Fruit fly (Drosophila melanogaster) whole organism, embryonic: Measurements from ENCODE around the gene CG14664.

ENCODE experiments used
- ATbp ChIP-seq: fragments of 200-800 bp; sonication (Bioruptor generic); optimal IDR thresholded peaks from 2 replicates; lab custom pipeline; 2017; ENCODE audit warnings: missing biosample characterization, mild to moderate bottlenecking, missing genetic modification characterization, missing genetic modification reagents
- Bgb ChIP-seq: fragments of 200-800 bp; sonication (Bioruptor generic); IDR thresholded peaks from 2 replicates; pipeline ENCODE4 v1.3.6; 2022; ENCODE audit warnings: missing biosample characterization, missing genetic modification characterization; ENCODE audit not compliant: partially characterized antibody
- CG10654 ChIP-seq: fragments of 200-800 bp; sonication (Bioruptor generic); optimal IDR thresholded peaks from 2 replicates; lab custom pipeline; 2016; ENCODE audit warnings: missing biosample characterization, missing genetic modification characterization
- CG10959 ChIP-seq: fragments of 200-800 bp; sonication (Bioruptor generic); IDR thresholded peaks from 2 replicates; pipeline ENCODE4 v1.3.6; 2022; ENCODE audit warnings: missing biosample characterization, missing genetic modification characterization
- CG13123 ChIP-seq: fragments of 200-800 bp; sonication (Bioruptor generic); optimal IDR thresholded peaks from 2 replicates; lab custom pipeline; 2016; ENCODE audit warnings: missing biosample characterization, missing genetic modification characterization
- CG13287 ChIP-seq: fragments of 200-800 bp; sonication (Bioruptor generic); IDR thresholded peaks from 2 replicates; pipeline ENCODE4 v1.3.6; 2022; ENCODE audit warnings: missing biosample characterization, missing genetic modification characterization; ENCODE audit not compliant: partially characterized antibody
- CG13296 ChIP-seq: fragments of 200-800 bp; sonication (Bioruptor generic); optimal IDR thresholded peaks from 3 replicates; lab custom pipeline; 2018; ENCODE audit warnings: missing biosample characterization, mild to moderate bottlenecking, missing genetic modification characterization
- CG1602 ChIP-seq: fragments of 200-800 bp; sonication (Bioruptor generic); optimal IDR thresholded peaks from 3 replicates; lab custom pipeline; 2016; ENCODE audit warnings: missing biosample characterization, missing genetic modification characterization
- CG1647 ChIP-seq: fragments of 200-800 bp; sonication (Bioruptor generic); optimal IDR thresholded peaks from 3 replicates; lab custom pipeline; 2016; ENCODE audit warnings: missing biosample characterization, missing genetic modification characterization
- CG17612 ChIP-seq: fragments of 200-800 bp; sonication (Bioruptor generic); IDR thresholded peaks from 2 replicates; pipeline ENCODE4 v1.3.6; 2022; ENCODE audit warnings: missing biosample characterization, missing genetic modification characterization
- CG17802 ChIP-seq: fragments of 200-800 bp; sonication (Bioruptor generic); optimal IDR thresholded peaks from 2 replicates; lab custom pipeline; 2018; ENCODE audit warnings: missing biosample characterization, mild to moderate bottlenecking, missing genetic modification characterization, moderate library complexity
- CG18476 ChIP-seq: fragments of 200-800 bp; sonication (Bioruptor generic); optimal IDR thresholded peaks from 2 replicates; lab custom pipeline; 2016; ENCODE audit warnings: missing biosample characterization, mild to moderate bottlenecking, missing genetic modification characterization
- CG31365 ChIP-seq: fragments of 200-800 bp; sonication (Bioruptor generic); optimal IDR thresholded peaks from 2 replicates; lab custom pipeline; 2018; ENCODE audit warnings: missing biosample characterization, mild to moderate bottlenecking, missing genetic modification characterization
- CG3726 ChIP-seq: fragments of 200-800 bp; sonication (Bioruptor generic); IDR thresholded peaks from 3 replicates; pipeline ENCODE4, ENCODE4 v1.3.6; 2022; ENCODE audit warnings: missing biosample characterization, missing genetic modification characterization
- CG3995 ChIP-seq: fragments of 200-800 bp; sonication (Bioruptor generic); optimal IDR thresholded peaks from 3 replicates; lab custom pipeline; 2016; ENCODE audit warnings: missing biosample characterization, missing genetic modification characterization
- CG5180 ChIP-seq: fragments of 200-800 bp; sonication (Bioruptor generic); optimal IDR thresholded peaks from 3 replicates; lab custom pipeline; 2017; ENCODE audit warnings: missing biosample characterization, missing genetic modification characterization, mild to moderate bottlenecking, moderate library complexity, missing genetic modification reagents
- CG6813 ChIP-seq: fragments of 200-800 bp; sonication (Bioruptor generic); optimal IDR thresholded peaks from 2 replicates; lab custom pipeline; 2017; ENCODE audit warnings: missing biosample characterization, missing genetic modification characterization, mild to moderate bottlenecking, moderate library complexity, missing genetic modification reagents
- CG6854 ChIP-seq: fragments of 200-800 bp; sonication (Bioruptor generic); optimal IDR thresholded peaks from 3 replicates; lab custom pipeline; 2017; ENCODE audit warnings: missing biosample characterization, mild to moderate bottlenecking, missing genetic modification characterization
- CG7786 ChIP-seq: fragments of 200-800 bp; sonication (Bioruptor generic); optimal IDR thresholded peaks from 2 replicates; lab custom pipeline; 2016; ENCODE audit warnings: missing biosample characterization, missing genetic modification characterization
- CG8290 ChIP-seq, 3 experiments: fragments of 200-800 bp; sonication (Bioruptor generic); optimal IDR thresholded peaks; 2 replicates each; lab custom pipeline; 2016 to 2019; ENCODE audit warnings: missing biosample characterization in 3 of 3, missing genetic modification characterization in 3 of 3, mild to moderate bottlenecking in 2 of 3, moderate library complexity in 1 of 3
- CG9876 ChIP-seq: fragments of 200-800 bp; sonication (Bioruptor generic); optimal IDR thresholded peaks from 2 replicates; lab custom pipeline; 2016; ENCODE audit warnings: missing biosample characterization, missing genetic modification characterization
- CTCF ChIP-seq: fragments of 200-800 bp; sonication (Bioruptor generic); optimal IDR thresholded peaks from 2 replicates; lab custom pipeline; 2017; ENCODE audit warnings: missing biosample characterization, mild to moderate bottlenecking, missing genetic modification characterization, moderate library complexity
- Camta ChIP-seq: fragments of 200-800 bp; sonication (Bioruptor generic); optimal IDR thresholded peaks from 2 replicates; lab custom pipeline; 2016; ENCODE audit warnings: missing biosample characterization, missing genetic modification characterization
- CkIIα-i1 ChIP-seq: fragments of 200-800 bp; sonication (Bioruptor generic); IDR thresholded peaks from 2 replicates; pipeline ENCODE4 v1.3.6; 2022; ENCODE audit warnings: missing biosample characterization, missing genetic modification characterization
- Drgx ChIP-seq: fragments of 200-800 bp; sonication (Bioruptor generic); IDR thresholded peaks from 2 replicates; pipeline ENCODE4 v1.3.6; 2022; ENCODE audit warnings: missing biosample characterization, missing genetic modification characterization
- ERR ChIP-seq: fragments of 200-800 bp; sonication (Bioruptor generic); optimal IDR thresholded peaks from 2 replicates; lab custom pipeline; 2016; ENCODE audit warnings: missing biosample characterization, missing genetic modification characterization
- Elba2 ChIP-seq: fragments of 200-800 bp; sonication (Bioruptor generic); optimal IDR thresholded peaks from 3 replicates; lab custom pipeline; 2016; ENCODE audit warnings: missing biosample characterization, missing genetic modification characterization
- GATAe ChIP-seq: fragments of 200-800 bp; sonication (Bioruptor generic); conservative IDR thresholded peaks from 2 replicates; pipeline ENCODE4 v1.3.6; 2022; ENCODE audit warnings: missing biosample characterization, missing genetic modification characterization
- Hmr ChIP-seq: fragments of 200-800 bp; sonication (Bioruptor generic); optimal IDR thresholded peaks from 3 replicates; lab custom pipeline; 2017; ENCODE audit warnings: mild to moderate bottlenecking, missing biosample characterization, missing genetic modification reagents, missing genetic modification characterization
- PHDP ChIP-seq: fragments of 200-800 bp; sonication (Bioruptor generic); optimal IDR thresholded peaks from 3 replicates; lab custom pipeline; 2018; ENCODE audit warnings: missing biosample characterization, mild to moderate bottlenecking, missing genetic modification characterization, moderate library complexity
- Ssrp ChIP-seq: fragments of 200-800 bp; sonication (Bioruptor generic); optimal IDR thresholded peaks from 2 replicates; lab custom pipeline; 2018; ENCODE audit warnings: missing biosample characterization, mild to moderate bottlenecking, missing genetic modification characterization, moderate library complexity
- Taf1 ChIP-seq: fragments of 200-800 bp; sonication (Bioruptor generic); IDR thresholded peaks from 2 replicates; pipeline ENCODE4 v1.3.6; 2022; ENCODE audit warnings: missing biosample characterization, missing genetic modification characterization
- ab ChIP-seq: fragments of 200-800 bp; sonication (Bioruptor generic); optimal IDR thresholded peaks from 2 replicates; lab custom pipeline; 2016; ENCODE audit warnings: missing biosample characterization, missing genetic modification characterization
- ase ChIP-seq: fragments of 200-800 bp; sonication (Bioruptor generic); IDR thresholded peaks from 3 replicates; pipeline ENCODE4 v1.3.6; 2022; ENCODE audit warnings: missing biosample characterization, missing genetic modification characterization
- cas ChIP-seq: fragments of 200-800 bp; sonication (Bioruptor generic); IDR thresholded peaks from 2 replicates; pipeline ENCODE4 v1.3.6; 2022; ENCODE audit warnings: missing biosample characterization, missing genetic modification characterization
- croc ChIP-seq: fragments of 200-800 bp; sonication (Bioruptor generic); conservative IDR thresholded peaks from 3 replicates; pipeline ENCODE4 v1.3.6; 2022; ENCODE audit warnings: missing biosample characterization, missing genetic modification characterization
- da ChIP-seq: fragments of 200-800 bp; sonication (Bioruptor generic); optimal IDR thresholded peaks from 2 replicates; lab custom pipeline; 2016; ENCODE audit warnings: missing biosample characterization, missing genetic modification characterization
- disco-r ChIP-seq: fragments of 200-800 bp; sonication (Bioruptor generic); optimal IDR thresholded peaks from 2 replicates; lab custom pipeline; 2016; ENCODE audit warnings: missing biosample characterization, missing genetic modification characterization
- emc ChIP-seq: fragments of 200-800 bp; sonication (Bioruptor generic); optimal IDR thresholded peaks from 2 replicates; lab custom pipeline; 2016; ENCODE audit warnings: missing biosample characterization, missing genetic modification characterization
- fd102C ChIP-seq: fragments of 200-800 bp; sonication (Bioruptor generic); optimal IDR thresholded peaks from 2 replicates; lab custom pipeline; 2018; ENCODE audit warnings: missing biosample characterization, mild to moderate bottlenecking, missing genetic modification characterization, moderate library complexity
- grau ChIP-seq: fragments of 200-800 bp; optimal IDR thresholded peaks from 3 replicates; lab custom pipeline; 2019; ENCODE audit warnings: missing biosample characterization, mild to moderate bottlenecking, missing genetic modification characterization, moderate library complexity
- gsb ChIP-seq: fragments of 200-800 bp; sonication (Bioruptor generic); IDR thresholded peaks from 2 replicates; pipeline ENCODE4 v1.3.6; 2022; ENCODE audit warnings: missing biosample characterization, missing genetic modification characterization
- jigr1 ChIP-seq: fragments of 200-800 bp; sonication (Bioruptor generic); IDR thresholded peaks from 3 replicates; pipeline ENCODE4 v1.3.6; 2022; ENCODE audit warnings: missing biosample characterization, missing genetic modification characterization
- knrl ChIP-seq: fragments of 200-800 bp; sonication (Bioruptor generic); IDR thresholded peaks from 3 replicates; pipeline ENCODE4 v1.3.6; 2022; ENCODE audit warnings: missing biosample characterization, missing genetic modification characterization; ENCODE audit not compliant: partially characterized antibody
- nmo ChIP-seq: fragments of 200-800 bp; sonication (Bioruptor generic); optimal IDR thresholded peaks from 2 replicates; lab custom pipeline; 2018; ENCODE audit warnings: missing biosample characterization, mild to moderate bottlenecking, missing genetic modification characterization, moderate library complexity
- nom ChIP-seq: fragments of 200-800 bp; sonication (Bioruptor generic); optimal IDR thresholded peaks from 2 replicates; lab custom pipeline; 2017; ENCODE audit warnings: missing biosample characterization, missing genetic modification characterization, mild to moderate bottlenecking, moderate library complexity, missing genetic modification reagents
- pb ChIP-seq: fragments of 200-800 bp; sonication (Bioruptor generic); optimal IDR thresholded peaks from 3 replicates; lab custom pipeline; 2016; ENCODE audit warnings: missing biosample characterization, missing genetic modification characterization
- scrt ChIP-seq: fragments of 200-800 bp; sonication (Bioruptor generic); optimal IDR thresholded peaks from 2 replicates; lab custom pipeline; 2018; ENCODE audit warnings: missing biosample characterization, mild to moderate bottlenecking, missing genetic modification characterization, moderate library complexity
- stwl ChIP-seq: fragments of 200-800 bp; sonication (Bioruptor generic); optimal IDR thresholded peaks from 3 replicates; lab custom pipeline; 2018; ENCODE audit warnings: missing biosample characterization, mild to moderate bottlenecking, missing genetic modification characterization, moderate library complexity
- toy ChIP-seq: fragments of 200-800 bp; sonication (Bioruptor generic); IDR thresholded peaks from 2 replicates; pipeline ENCODE4 v1.3.6; 2022; ENCODE audit warnings: missing biosample characterization, missing genetic modification characterization
- vnd ChIP-seq: fragments of 200-800 bp; sonication (Bioruptor generic); IDR thresholded peaks from 3 replicates; pipeline ENCODE4 v1.3.6; 2022; ENCODE audit warnings: missing biosample characterization, missing genetic modification characterization; ENCODE audit not compliant: partially characterized antibody

The CG14664 gene

dm6 chr3R:5217278-5217714 lies 6.6 kb upstream of the CG14664 start, which contains the start of gene cno (continued):
- no peak for TF ChIP-seq CG5180 (GFP tag; lab: Kevin White, UChicago)
- no peak for TF ChIP-seq Taf1 (GFP tag; lab: Robert Waterston, UW)
- no peak for TF ChIP-seq ERR (GFP tag; lab: Kevin White, UChicago)
- TF ChIP-seq jigr1: no peak
- TF ChIP-seq CG1602 (GFP tag; lab: Kevin White, UChicago): no peak
- TF ChIP-seq CG10654 (GFP tag; lab: Kevin White, UChicago): no peak
- TF ChIP-seq CG3726 (GFP tag; lab: Robert Waterston, UW): no peak; the same call in 2 of the 3 replicates
- TF ChIP-seq toy (GFP tag; lab: Robert Waterston, UW): no peak
- no peak for TF ChIP-seq Drgx (GFP tag; lab: Robert Waterston, UW)
- TF ChIP-seq ATbp: no peak
- TF ChIP-seq CG13296: peak; percentile 48
- no peak for TF ChIP-seq cas
- TF ChIP-seq CG17802 (tag; lab: Kevin White, UChicago): no peak
- no peak for TF ChIP-seq CG1647 (GFP tag; lab: Kevin White, UChicago)
- TF ChIP-seq fd102C (GFP tag; lab: Kevin White, UChicago): no peak
- TF ChIP-seq CG3995 (GFP tag; lab: Kevin White, UChicago): no peak
- no peak for TF ChIP-seq CG7786 (GFP tag; lab: Kevin White, UChicago)
- no peak for TF ChIP-seq ase (GFP tag; lab: Robert Waterston, UW)
- peak; percentile 25 for TF ChIP-seq grau (tag; lab: Kevin White, UChicago)
- peak; percentile 64 for TF ChIP-seq CG13287 (GFP tag; lab: Robert Waterston, UW)
- TF ChIP-seq CG9876: no peak
- no peak for TF ChIP-seq CG18476
- TF ChIP-seq da (GFP tag; lab: Kevin White, UChicago): no peak
- TF ChIP-seq disco-r (GFP tag; lab: Kevin White, UChicago): no peak
- peak; percentile 62 for TF ChIP-seq nmo (GFP tag; lab: Kevin White, UChicago)
- TF ChIP-seq Hmr (GFP tag; lab: Kevin White, UChicago): peak; percentile 88
- TF ChIP-seq croc (GFP tag; lab: Robert Waterston, UW): no peak
- TF ChIP-seq pb (GFP tag; lab: Kevin White, UChicago): no peak
- no peak for TF ChIP-seq CG17612 (GFP tag; lab: Robert Waterston, UW)
- TF ChIP-seq CG13123 (GFP tag; lab: Kevin White, UChicago): no peak
- peak; percentile 67 for TF ChIP-seq nom
- TF ChIP-seq Elba2 (GFP tag; lab: Kevin White, UChicago): no peak
- TF ChIP-seq emc (GFP tag; lab: Kevin White, UChicago): no peak
- TF ChIP-seq Ssrp (tag; lab: Kevin White, UChicago): no peak
- no peak for TF ChIP-seq CkIIα-i1 (GFP tag; lab: Robert Waterston, UW)
- no peak for TF ChIP-seq ab (GFP tag; lab: Kevin White, UChicago)
- TF ChIP-seq CG6854 (GFP tag; lab: Kevin White, UChicago): no peak
- TF ChIP-seq CG31365 (tag; lab: Kevin White, UChicago): no peak
- no peak for TF ChIP-seq CG6813
- no peak for TF ChIP-seq gsb
- TF ChIP-seq scrt (GFP tag; lab: Kevin White, UChicago): no peak
- TF ChIP-seq knrl: peak; percentile 51; the same call in 1 of the 3 replicates
- no peak for TF ChIP-seq GATAe
- peak; percentile 65; the same call in 1 of the 2 replicates for TF ChIP-seq Bgb (GFP tag; lab: Robert Waterston, UW)
- peak; percentile 21 for TF ChIP-seq PHDP (tag; lab: Kevin White, UChicago)
- TF ChIP-seq CG10959: no peak
- peak; percentile 42 for TF ChIP-seq stwl (tag; lab: Kevin White, UChicago)
- TF ChIP-seq CTCF (GFP tag; lab: Kevin White, UChicago): peak; percentile 41
- peak; percentile 33 for TF ChIP-seq CG8290 (GFP tag; optimal IDR thresholded peaks at IDR 0.05; lab: Kevin White, UChicago)
- peak in 1 of 2 experiments; percentile 70 for TF ChIP-seq CG8290 (tag; optimal IDR thresholded peaks at IDR 0.05; lab: Kevin White, UChicago)
- no peak for TF ChIP-seq Camta
- TF ChIP-seq vnd (GFP tag; lab: Robert Waterston, UW): 0 out of 3 replicates have a peak, but pooled peaks have one; percentile 34
